Worm (Caenorhabditis elegans) whole organism, late embryonic: ENCODE measurements around the gene mrp-7.

Source experiments
- F13H6.1 ChIP-seq: sonication (generic microtip); optimal IDR thresholded peaks from 2 replicates; lab custom pipeline; 2016; ENCODE audit warnings: missing genetic modification characterization, missing compliant biosample characterization
- ama-1 ChIP-seq: fragments of 150-350 bp; optimal IDR thresholded peaks from 2 replicates; lab custom pipeline; 2014
- ets-4 ChIP-seq: sonication (generic microtip); optimal IDR thresholded peaks from 2 replicates; lab custom pipeline; 2016; ENCODE audit warnings: missing genetic modification characterization, missing compliant biosample characterization
- hlh-30 ChIP-seq: sonication (generic microtip); optimal IDR thresholded peaks from 2 replicates; lab custom pipeline; 2017; ENCODE audit warnings: antibody characterized with exemption, missing genetic modification characterization, missing compliant biosample characterization; ENCODE audit not compliant: insufficient read depth
- nhr-232 ChIP-seq: sonication (generic microtip); optimal IDR thresholded peaks from 2 replicates; lab custom pipeline; 2016; ENCODE audit warnings: missing genetic modification characterization, missing compliant biosample characterization
- pha-4 ChIP-seq: fragments of 150-350 bp; optimal IDR thresholded peaks from 2 replicates; lab custom pipeline; 2018; ENCODE audit warnings: missing biosample characterization, missing genetic modification reagents, missing genetic modification characterization
- sox-4 ChIP-seq: sonication (generic microtip); optimal IDR thresholded peaks from 2 replicates; lab custom pipeline; 2017; ENCODE audit warnings: mild to moderate bottlenecking, missing genetic modification characterization, inconsistent platforms, missing compliant biosample characterization
- syd-9 ChIP-seq: sonication (generic microtip); optimal IDR thresholded peaks from 2 replicates; lab custom pipeline; 2016; ENCODE audit warnings: mild to moderate bottlenecking, missing genetic modification characterization, moderate library complexity, missing compliant biosample characterization
- unc-55 ChIP-seq: sonication (generic microtip); optimal IDR thresholded peaks from 2 replicates; lab custom pipeline; 2017; ENCODE audit warnings: missing biosample characterization, missing genetic modification reagents, missing genetic modification characterization

DNA sequence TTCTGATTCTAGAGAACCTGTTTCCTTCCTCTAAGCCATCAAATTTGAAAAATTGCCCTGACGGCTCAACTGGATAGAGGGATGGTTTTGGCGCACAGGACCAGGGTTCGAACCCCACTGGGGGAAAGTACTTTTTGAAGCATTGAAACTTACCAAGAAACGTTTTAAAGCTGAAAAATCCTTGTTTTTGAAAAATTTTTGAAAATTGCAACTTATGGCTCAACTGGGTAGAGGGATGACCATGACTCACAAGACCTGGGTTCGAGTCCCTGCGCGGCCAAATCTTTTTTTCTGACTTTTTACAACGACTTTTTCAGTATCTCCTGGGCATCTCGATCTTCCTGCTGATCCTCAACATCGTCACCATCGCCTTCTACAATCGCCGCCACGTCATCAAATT is 3.8 kb upstream of the mrp-7 start:
- TF ChIP-seq ama-1 (lab: Kevin White, UChicago), result no peak
- no peak for TF ChIP-seq nhr-232 (tag; lab: Kevin White, UChicago)
- TF ChIP-seq ets-4 (tag; lab: Kevin White, UChicago), result no peak
- no peak for TF ChIP-seq pha-4 (tag; lab: Kevin White, UChicago)
- no peak for TF ChIP-seq F13H6.1 (tag; lab: Kevin White, UChicago)
- no peak for TF ChIP-seq syd-9 (tag; lab: Kevin White, UChicago)
- TF ChIP-seq unc-55 (GFP tag; lab: Kevin White, UChicago), result no peak
- no peak for TF ChIP-seq hlh-30 (tag; lab: Kevin White, UChicago)
- TF ChIP-seq sox-4, result no peak
